Fruit fly (Drosophila melanogaster) Kc167 (cell line): ENCODE data around the gene CRIF.

Experiments used
- Myc ChIP-seq: fragments of >200 bp; optimal IDR thresholded peaks from 2 replicates; lab custom pipeline; 2017; ENCODE audit warnings: missing external identifiers
- Sin3A ChIP-seq: fragments of >200 bp; optimal IDR thresholded peaks from 2 replicates; lab custom pipeline; 2018; ENCODE audit warnings: missing external identifiers
- h ChIP-seq: fragments of >200 bp; optimal IDR thresholded peaks from 3 replicates; lab custom pipeline; 2018; ENCODE audit warnings: missing external identifiers
- insv ChIP-seq: fragments of >200 bp; optimal IDR thresholded peaks from 3 replicates; lab custom pipeline; 2018; ENCODE audit warnings: missing external identifiers
- psq ChIP-seq: fragments of >200 bp; optimal IDR thresholded peaks from 2 replicates; lab custom pipeline; 2017; ENCODE audit warnings: missing external identifiers
- ttk ChIP-seq: sonication (Bioruptor generic); optimal IDR thresholded peaks from 2 replicates; lab custom pipeline; 2017; ENCODE audit warnings: missing external identifiers

dm6 chr3L:21584683-21585082, 16.0 kb upstream of the CRIF start:
- no peak for TF ChIP-seq psq (lab: Kevin White, UChicago)
- TF ChIP-seq Sin3A, result no peak
- TF ChIP-seq h (lab: Kevin White, UChicago), result no peak
- TF ChIP-seq Myc, result no peak
- TF ChIP-seq ttk (lab: Kevin White, UChicago), result no peak
- no peak for TF ChIP-seq insv (lab: Kevin White, UChicago)
